Worm (Caenorhabditis elegans): Measurements from ENCODE around the gene Y81G3A.1.
"Not testable (repeated sequence)": the region's sequence is repeated elsewhere in the genome, so short reads cannot be mapped to it uniquely, and the experiment has no call there.

- TF ChIP-seq Y48G9A.11 (GFP tag; IDR thresholded peaks at IDR 0.05); ceh-20 (GFP tag; IDR thresholded peaks at IDR 0.05); R02D3.7 (tag; optimal IDR thresholded peaks at IDR 0.05); nhr-6 (tag; optimal IDR thresholded peaks at IDR 0.05); ceh-44 (GFP tag; IDR thresholded peaks at IDR 0.05); tra-1 (GFP tag; IDR thresholded peaks at IDR 0.05); dmd-9 (GFP tag; IDR thresholded peaks at IDR 0.05); nhr-10 (tag; optimal IDR thresholded peaks at IDR 0.05): not testable (repeated sequence)
Observed at ce11 chrII:13082403-13082802, 1.3 kb downstream of the Y81G3A.1 start, which contains the start of gene Y81G3A.6.
